Worm (Caenorhabditis elegans): ENCODE results near the gene C45G9.6.

The C45G9.6 gene

ce11 chrIII:5023642-5024041 is 12.6 kb upstream of the C45G9.6 start:
- no peak for TF ChIP-seq unc-86 (tag; optimal IDR thresholded peaks at IDR 0.05)
- no peak for TF ChIP-seq C38D4.7 (GFP tag; optimal IDR thresholded peaks at IDR 0.05)
- no peak for TF ChIP-seq tbx-2 (tag; optimal IDR thresholded peaks at IDR 0.05)
- TF ChIP-seq nhr-11 (tag; optimal IDR thresholded peaks at IDR 0.05), result no peak
- no peak for TF ChIP-seq unc-55 (GFP tag; optimal IDR thresholded peaks at IDR 0.05)
- no peak for TF ChIP-seq pat-9 (tag; optimal IDR thresholded peaks at IDR 0.05)
- TF ChIP-seq eyg-1 (tag; optimal IDR thresholded peaks at IDR 0.05), result no peak
- no peak for TF ChIP-seq fax-1 (tag; optimal IDR thresholded peaks at IDR 0.05)
- no peak for TF ChIP-seq fkh-10 (GFP tag; optimal IDR thresholded peaks at IDR 0.05)
- TF ChIP-seq lim-6 (tag; optimal IDR thresholded peaks at IDR 0.05), result no peak
- no peak for TF ChIP-seq ceh-45 (GFP tag; IDR thresholded peaks at IDR 0.05)
- TF ChIP-seq ceh-9 (tag; optimal IDR thresholded peaks at IDR 0.05), result no peak
- TF ChIP-seq ahr-1 (tag; optimal IDR thresholded peaks at IDR 0.05), result no peak
- TF ChIP-seq ttx-3 (tag; optimal IDR thresholded peaks at IDR 0.05), result no peak

DNA sequence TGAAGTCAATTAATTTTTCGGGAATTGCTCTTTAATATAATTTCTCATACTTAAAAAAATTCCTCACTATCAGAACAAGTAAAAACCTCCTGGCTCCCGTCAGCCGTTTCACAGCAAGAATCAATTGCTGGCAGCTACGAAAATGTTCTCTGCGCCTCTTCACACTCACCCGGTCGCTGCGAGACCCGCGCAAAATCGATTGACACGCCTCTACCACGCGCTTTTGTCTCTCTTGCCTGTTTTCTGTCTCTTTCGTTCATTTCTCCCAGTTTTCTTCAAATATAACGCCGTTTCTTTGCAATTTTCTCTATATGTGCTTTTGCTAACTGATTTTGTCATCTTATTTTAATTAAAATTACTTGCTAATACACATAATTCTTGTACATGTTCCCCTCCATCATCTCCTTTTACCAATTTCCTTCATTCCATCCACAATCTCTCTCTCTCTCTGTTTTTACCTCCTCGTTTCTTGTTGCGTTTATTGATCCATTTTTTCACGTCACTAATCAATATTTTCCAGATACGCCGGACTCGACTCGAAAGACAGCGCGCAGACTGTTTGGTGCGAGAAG is 11.8 kb upstream of the C45G9.6 start, which contains the start of gene pcf-11:
TSS of gene pcf-11 (plus strand) at position 522 of the 572 bp plus-strand sequence.
- TF ChIP-seq ceh-31 (tag; optimal IDR thresholded peaks at IDR 0.05) (peak; percentile 53), unc-86 (tag; optimal IDR thresholded peaks at IDR 0.05) (peak; percentile 7), ref-2 (tag; optimal IDR thresholded peaks at IDR 0.05) (peak; percentile 63), tbx-2 (tag; optimal IDR thresholded peaks at IDR 0.05) (peak; percentile 17), ets-4 (tag; optimal IDR thresholded peaks at IDR 0.05) (peak; percentile 43), pros-1 (tag; optimal IDR thresholded peaks at IDR 0.05) (peak; percentile 14), fax-1 (tag; optimal IDR thresholded peaks at IDR 0.05) (no peak), K09A11.1 (tag; optimal IDR thresholded peaks at IDR 0.05; ENCODE audit: insufficient read depth) (no peak), nhr-11 (tag; optimal IDR thresholded peaks at IDR 0.05) (no peak), tbx-7 (tag; optimal IDR thresholded peaks at IDR 0.05) (no peak), rnt-1 (tag; optimal IDR thresholded peaks at IDR 0.05) (peak; percentile 35), ahr-1 (tag; optimal IDR thresholded peaks at IDR 0.05) (no peak), elt-2 (tag; optimal IDR thresholded peaks at IDR 0.05) (no peak), ceh-24 (tag; optimal IDR thresholded peaks at IDR 0.05) (no peak), che-1 (tag; optimal IDR thresholded peaks at IDR 0.05) (no peak), nhr-232 (tag; optimal IDR thresholded peaks at IDR 0.05) (no peak), ceh-48 (tag; optimal IDR thresholded peaks at IDR 0.05) (peak; percentile 83), nfya-1 (tag; optimal IDR thresholded peaks at IDR 0.05) (peak; percentile 68), hlh-13 (GFP tag; optimal IDR thresholded peaks at IDR 0.05) (no peak), ceh-2 (tag; optimal IDR thresholded peaks at IDR 0.05) (peak; percentile 18), elt-4 (tag; optimal IDR thresholded peaks at IDR 0.05) (no peak), unc-55 (GFP tag; optimal IDR thresholded peaks at IDR 0.05) (peak; percentile 70), sox-2 (GFP tag; IDR thresholded peaks at IDR 0.05) (no peak), C38D4.7 (GFP tag; optimal IDR thresholded peaks at IDR 0.05) (no peak), ztf-16 (tag; optimal IDR thresholded peaks at IDR 0.05) (no peak), ceh-22 (tag; optimal IDR thresholded peaks at IDR 0.05) (no peak), eyg-1 (tag; optimal IDR thresholded peaks at IDR 0.05) (no peak), ceh-18 (tag; optimal IDR thresholded peaks at IDR 0.05) (no peak), unc-42 (tag; optimal IDR thresholded peaks at IDR 0.05) (peak; percentile 27), C08G9.2 (tag; optimal IDR thresholded peaks at IDR 0.05) (no peak), hlh-30 (tag; optimal IDR thresholded peaks at IDR 0.05; ENCODE audit: insufficient read depth) (peak; percentile 88), ceh-34 (tag; optimal IDR thresholded peaks at IDR 0.05) (no peak)

DNA sequence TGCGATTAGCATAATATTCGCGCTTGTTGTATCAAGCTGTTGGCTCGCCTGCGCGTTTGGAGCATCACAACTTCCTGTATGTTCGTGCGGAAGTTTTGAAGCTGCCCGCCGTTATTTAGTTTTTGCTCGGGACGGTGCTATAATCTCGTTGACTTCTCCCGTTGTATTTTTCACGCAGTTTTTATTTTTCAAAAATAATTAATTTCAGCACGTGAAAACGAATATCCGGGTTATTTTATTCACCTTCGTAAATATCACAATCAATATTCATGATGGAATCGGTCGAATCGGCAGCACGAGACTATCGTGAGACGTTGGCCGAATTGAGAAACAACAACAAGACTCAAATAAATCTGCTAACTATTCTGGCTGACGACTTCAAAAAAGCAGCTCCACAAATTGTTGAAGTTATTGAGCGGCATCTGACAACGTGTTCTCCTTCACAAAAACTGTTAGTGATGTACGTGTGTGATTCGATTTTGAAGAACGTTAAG is 11.1 kb upstream of the C45G9.6 start:
- TF ChIP-seq sdc-2 (tag; optimal IDR thresholded peaks at IDR 0.05) (no peak), ama-1 (optimal IDR thresholded peaks at IDR 0.05) (peak; percentile 34)
